Fruit fly (Drosophila melanogaster) whole organism: Measurements from ENCODE around the gene CG33771.
"Not testable (repeated sequence)": the region's sequence is repeated elsewhere in the genome, so short reads cannot be mapped to it uniquely, and the experiment has no call there.

Source experiments
- CG8478 ChIP-seq: fragments of >200 bp; optimal IDR thresholded peaks from 2 replicates; lab custom pipeline; 2018; ENCODE audit warnings: inconsistent platforms
- Dll ChIP-seq: fragments of >200 bp; optimal IDR thresholded peaks from 2 replicates; lab custom pipeline; 2017
- EcR ChIP-seq, 2 experiments: fragments of >200 bp; optimal IDR thresholded peaks; 2 replicates each; lab custom pipeline; 2017; ENCODE audit warnings: missing biosample characterization in 2 of 2, missing genetic modification characterization in 2 of 2, missing genetic modification reagents in 2 of 2
- pan ChIP-seq: fragments of >200 bp; optimal IDR thresholded peaks from 2 replicates; lab custom pipeline; 2017
- psq ChIP-seq: fragments of >200 bp; optimal IDR thresholded peaks from 2 replicates; lab custom pipeline; 2017
- usp ChIP-seq: fragments of >200 bp; optimal IDR thresholded peaks from 2 replicates; lab custom pipeline; 2017; ENCODE audit warnings: missing biosample characterization, missing genetic modification characterization, mixed read lengths

Gene CG33771

dm6 chr3L:22648372-22648771 is 824 bp upstream of the CG33771 start, which contains the start of gene CG33770:
Gene CG33770, plus strand, starts transcription at chr3L:22648672.
- TF ChIP-seq CG8478 (lab: Kevin White, UChicago) (no peak), EcR (GFP tag; optimal IDR thresholded peaks at IDR 0.05; lab: Kevin White, UChicago) (no peak), psq (lab: Kevin White, UChicago) (no peak)

dm6 chr3L:22652425-22652824 is 3.2 kb downstream of the CG33771 start, which contains the start of gene CG33772:
Gene CG33772, minus strand, starts transcription at chr3L:22652525.
- TF ChIP-seq Dll: no peak
- no peak for TF ChIP-seq EcR (GFP tag; optimal IDR thresholded peaks at IDR 0.05; lab: Kevin White, UChicago)
- no peak for TF ChIP-seq pan (lab: Kevin White, UChicago)
- no peak for TF ChIP-seq psq (lab: Kevin White, UChicago)

dm6 chr3L:22665110-22665509 is 15.9 kb downstream of the CG33771 start:
- TF ChIP-seq pan (lab: Kevin White, UChicago) (no peak), psq (lab: Kevin White, UChicago) (no peak), CG8478 (lab: Kevin White, UChicago) (no peak), usp (GFP tag; lab: Kevin White, UChicago) (no peak), EcR (GFP tag; optimal IDR thresholded peaks at IDR 0.05; lab: Kevin White, UChicago) (no peak), Dll (no peak)

- TF ChIP-seq psq (lab: Kevin White, UChicago) (no peak), CG8478 (lab: Kevin White, UChicago) (no peak)
Observed at dm6 chr3L:22669275-22670006, 20.2 kb downstream of the CG33771 start, which contains the start of gene Jhbp6. Gene Jhbp6, plus strand, starts transcription at chr3L:22669956.

- TF ChIP-seq pan (lab: Kevin White, UChicago): no peak
- no peak for TF ChIP-seq EcR (GFP tag; optimal IDR thresholded peaks at IDR 0.05; lab: Kevin White, UChicago)
- TF ChIP-seq usp (GFP tag; lab: Kevin White, UChicago): no peak
- no peak for TF ChIP-seq Dll
- TF ChIP-seq psq (lab: Kevin White, UChicago): no peak
- no peak for TF ChIP-seq CG8478 (lab: Kevin White, UChicago)
Observed at dm6 chr3L:22670174-22670573, 21.0 kb downstream of the CG33771 start.

- TF ChIP-seq pan (lab: Kevin White, UChicago) (no peak), usp (GFP tag; lab: Kevin White, UChicago) (no peak), CG8478 (lab: Kevin White, UChicago) (no peak), psq (lab: Kevin White, UChicago) (no peak)
Observed at dm6 chr3L:22671699-22672276, 22.6 kb downstream of the CG33771 start.

dm6 chr3L:22680932-22681331 is 31.7 kb downstream of the CG33771 start:
- TF ChIP-seq EcR (GFP tag; optimal IDR thresholded peaks at IDR 0.05; lab: Kevin White, UChicago) (no peak), usp (GFP tag; lab: Kevin White, UChicago) (no peak), Dll (no peak), pan (lab: Kevin White, UChicago) (no peak), psq (lab: Kevin White, UChicago) (no peak), CG8478 (lab: Kevin White, UChicago) (no peak)

- no peak for TF ChIP-seq usp (GFP tag; lab: Kevin White, UChicago)
- TF ChIP-seq Dll: no peak
- no peak for TF ChIP-seq pan (lab: Kevin White, UChicago)
- TF ChIP-seq EcR (GFP tag; optimal IDR thresholded peaks at IDR 0.05; lab: Kevin White, UChicago): no peak
Observed at dm6 chr3L:22686987-22687386, 37.8 kb downstream of the CG33771 start, which contains the start of the genes CG14455 and CG14456. Gene CG14455, minus strand, starts transcription at chr3L:22687087. Gene CG14456, plus strand, starts transcription at chr3L:22687222.

- not testable (repeated sequence) for TF ChIP-seq Dll; psq (lab: Kevin White, UChicago); CG8478 (lab: Kevin White, UChicago)
Observed at dm6 chr3L:22692428-22692827, 43.2 kb downstream of the CG33771 start, which contains the start of gene CG14454. Gene CG14454, minus strand, starts transcription at chr3L:22692528.

- TF ChIP-seq usp (GFP tag; lab: Kevin White, UChicago): no peak
- TF ChIP-seq pan (lab: Kevin White, UChicago): no peak
- no peak for TF ChIP-seq psq (lab: Kevin White, UChicago)
- no peak for TF ChIP-seq CG8478 (lab: Kevin White, UChicago)
- TF ChIP-seq Dll: no peak
Observed at dm6 chr3L:22693712-22694111, 44.5 kb downstream of the CG33771 start, which contains the start of the genes CG12546 and CG14453. Gene CG12546, minus strand, starts transcription at chr3L:22693812. Gene CG14453, plus strand, starts transcription at chr3L:22694083.

- TF ChIP-seq Dll (no peak), psq (lab: Kevin White, UChicago) (no peak), CG8478 (lab: Kevin White, UChicago) (no peak), pan (lab: Kevin White, UChicago) (no peak), EcR (GFP tag; optimal IDR thresholded peaks at IDR 0.05; lab: Kevin White, UChicago) (no peak), usp (GFP tag; lab: Kevin White, UChicago) (no peak)
Observed at dm6 chr3L:22695653-22696052, 46.5 kb downstream of the CG33771 start, which contains the start of gene CG14452. Gene CG14452, plus strand, starts transcription at chr3L:22695953.

- TF ChIP-seq pan, psq, CG8478 (lab: Kevin White, UChicago): not testable (repeated sequence)
Observed at dm6 chr3L:22696930-22697329, 47.7 kb downstream of the CG33771 start, which contains the start of gene CG32453. Gene CG32453, plus strand, starts transcription at chr3L:22697230.
